Worm (Caenorhabditis elegans) whole organism, mixed stage, embryonic: Measurements from ENCODE around the gene nlp-56.

Experiments used
- M03D4.4 ChIP-seq: sonication (generic microtip); optimal IDR thresholded peaks from 2 replicates; lab custom pipeline; 2017; ENCODE audit warnings: mild to moderate bottlenecking, missing genetic modification characterization, missing compliant biosample characterization
- elt-1 ChIP-seq: sonication (generic microtip); optimal IDR thresholded peaks from 2 replicates; lab custom pipeline; 2017; ENCODE audit warnings: missing genetic modification characterization, mild to moderate bottlenecking, missing compliant biosample characterization, antibody characterized with exemption, moderate library complexity, borderline replicate concordance; ENCODE audit not compliant: insufficient read depth
- elt-3 ChIP-seq: fragments of 150-350 bp; optimal IDR thresholded peaks from 2 replicates; lab custom pipeline; 2014; ENCODE audit warnings: missing biosample characterization, missing genetic modification characterization
- lin-13 ChIP-seq: fragments of 150-350 bp; optimal IDR thresholded peaks from 2 replicates; lab custom pipeline; 2014; ENCODE audit warnings: missing biosample characterization, missing genetic modification characterization
- lsy-2 ChIP-seq: fragments of 150-350 bp; optimal IDR thresholded peaks from 2 replicates; lab custom pipeline; 2014; ENCODE audit warnings: missing biosample characterization, missing genetic modification characterization
- mep-1 ChIP-seq: fragments of 150-350 bp; optimal IDR thresholded peaks from 2 replicates; lab custom pipeline; 2017; ENCODE audit warnings: missing biosample characterization, missing genetic modification reagents, missing genetic modification characterization, inconsistent platforms
- nhr-12 ChIP-seq: fragments of 150-350 bp; optimal IDR thresholded peaks from 2 replicates; lab custom pipeline; 2014; ENCODE audit warnings: missing biosample characterization, missing genetic modification characterization
- nhr-237 ChIP-seq: fragments of 150-350 bp; optimal IDR thresholded peaks from 2 replicates; lab custom pipeline; 2014; ENCODE audit warnings: missing biosample characterization, missing genetic modification characterization
- nhr-28 ChIP-seq: fragments of 150-350 bp; optimal IDR thresholded peaks from 2 replicates; lab custom pipeline; 2014; ENCODE audit warnings: missing biosample characterization, missing genetic modification characterization
- nhr-76 ChIP-seq: sonication (generic microtip); optimal IDR thresholded peaks from 2 replicates; lab custom pipeline; 2017; ENCODE audit warnings: missing biosample characterization, missing genetic modification characterization
- pha-4 ChIP-seq: fragments of 150-350 bp; optimal IDR thresholded peaks from 2 replicates; lab custom pipeline; 2018; ENCODE audit warnings: missing biosample characterization, missing genetic modification reagents, missing genetic modification characterization
- snpc-4 ChIP-seq: fragments of 150-350 bp; optimal IDR thresholded peaks from 2 replicates; lab custom pipeline; 2014; ENCODE audit warnings: missing biosample characterization, missing genetic modification characterization
- sptf-1 ChIP-seq: sonication (generic microtip); optimal IDR thresholded peaks from 2 replicates; lab custom pipeline; 2017; ENCODE audit warnings: mild to moderate bottlenecking, missing genetic modification characterization, moderate library complexity, missing compliant biosample characterization
- ztf-11 ChIP-seq: fragments of 150-350 bp; optimal IDR thresholded peaks from 2 replicates; lab custom pipeline; 2014; ENCODE audit warnings: missing biosample characterization, missing genetic modification characterization

ce11 chrIV:14797354-14797753, 12.8 kb upstream of the nlp-56 start, which contains the start of the genes Y57G11C.1147 and nuo-3:
- TF ChIP-seq nhr-28 (tag; lab: Kevin White, UChicago) (no peak), pha-4 (tag; lab: Kevin White, UChicago) (no peak), nhr-12 (no peak), mep-1 (tag; lab: Kevin White, UChicago) (no peak), elt-3 (tag; lab: Kevin White, UChicago) (no peak), lsy-2 (tag; lab: Kevin White, UChicago) (no peak), lin-13 (tag; lab: Kevin White, UChicago) (no peak), elt-1 (tag; lab: Kevin White, UChicago) (no peak), snpc-4 (no peak), M03D4.4 (tag; lab: Kevin White, UChicago) (no peak), nhr-76 (no peak), nhr-237 (no peak), ztf-11 (tag; lab: Kevin White, UChicago) (no peak), sptf-1 (no peak)
